Fruit fly (Drosophila melanogaster) whole organism, embryonic: ENCODE results near the gene CG31650.

Experiments
- ATbp ChIP-seq: fragments of 200-800 bp; sonication (Bioruptor generic); optimal IDR thresholded peaks from 2 replicates; lab custom pipeline; 2017; ENCODE audit warnings: missing biosample characterization, mild to moderate bottlenecking, missing genetic modification characterization, missing genetic modification reagents
- Blimp-1 ChIP-seq: fragments of 200-800 bp; sonication (Bioruptor generic); optimal IDR thresholded peaks from 3 replicates; lab custom pipeline; 2018; ENCODE audit warnings: missing biosample characterization, missing genetic modification characterization, mild to moderate bottlenecking, moderate library complexity, missing genetic modification reagents
- CG10147 ChIP-seq: fragments of 200-800 bp; sonication (Bioruptor generic); optimal IDR thresholded peaks from 2 replicates; lab custom pipeline; 2019; ENCODE audit warnings: missing biosample characterization, mild to moderate bottlenecking, missing genetic modification characterization, moderate library complexity
- CG10462 ChIP-seq: fragments of 200-800 bp; sonication (Bioruptor generic); optimal IDR thresholded peaks from 2 replicates; lab custom pipeline; 2016; ENCODE audit warnings: missing biosample characterization, missing genetic modification characterization
- CG1233 ChIP-seq: fragments of 200-800 bp; sonication (Bioruptor generic); optimal IDR thresholded peaks from 4 replicates; lab custom pipeline; 2018; ENCODE audit warnings: missing biosample characterization, mild to moderate bottlenecking, missing genetic modification characterization
- CG14965 ChIP-seq: fragments of 200-800 bp; sonication (Bioruptor generic); optimal IDR thresholded peaks from 2 replicates; lab custom pipeline; 2016; ENCODE audit warnings: missing biosample characterization, missing genetic modification characterization, borderline replicate concordance
- CG15514 ChIP-seq: fragments of 200-800 bp; sonication (Bioruptor generic); optimal IDR thresholded peaks from 3 replicates; lab custom pipeline; 2017; ENCODE audit warnings: missing biosample characterization, missing genetic modification characterization, mild to moderate bottlenecking, moderate library complexity, missing genetic modification reagents
- CG15696 ChIP-seq: fragments of 200-800 bp; sonication (Bioruptor generic); optimal IDR thresholded peaks from 2 replicates; lab custom pipeline; 2019; ENCODE audit warnings: missing biosample characterization, mild to moderate bottlenecking, missing genetic modification characterization, moderate library complexity
- CG1647 ChIP-seq: fragments of 200-800 bp; sonication (Bioruptor generic); optimal IDR thresholded peaks from 3 replicates; lab custom pipeline; 2016; ENCODE audit warnings: missing biosample characterization, missing genetic modification characterization
- CG16863 ChIP-seq: fragments of 200-800 bp; sonication (Bioruptor generic); optimal IDR thresholded peaks from 3 replicates; lab custom pipeline; 2016; ENCODE audit warnings: missing biosample characterization, missing genetic modification characterization
- CG17361 ChIP-seq: fragments of 200-800 bp; sonication (Bioruptor generic); IDR thresholded peaks from 3 replicates; pipeline ENCODE4 v1.3.6; 2022; ENCODE audit warnings: missing biosample characterization, missing genetic modification characterization
- CG17829 ChIP-seq: fragments of 200-800 bp; optimal IDR thresholded peaks from 2 replicates; lab custom pipeline; 2019; ENCODE audit warnings: missing biosample characterization, mild to moderate bottlenecking, missing genetic modification characterization, moderate library complexity
- CG1832 ChIP-seq: fragments of 200-800 bp; sonication (Bioruptor generic); optimal IDR thresholded peaks from 2 replicates; lab custom pipeline; 2017; ENCODE audit warnings: missing biosample characterization, mild to moderate bottlenecking, missing genetic modification characterization, inconsistent platforms
- CG18599 ChIP-seq: fragments of 200-800 bp; sonication (Bioruptor generic); optimal IDR thresholded peaks from 3 replicates; lab custom pipeline; 2017; ENCODE audit warnings: missing biosample characterization, missing genetic modification characterization, mild to moderate bottlenecking, moderate library complexity, missing genetic modification reagents
- CG30431 ChIP-seq: fragments of 200-800 bp; sonication (Bioruptor generic); optimal IDR thresholded peaks from 2 replicates; lab custom pipeline; 2017; ENCODE audit warnings: missing biosample characterization, missing genetic modification characterization
- CG3838 ChIP-seq: fragments of 200-800 bp; sonication (Bioruptor generic); optimal IDR thresholded peaks from 3 replicates; lab custom pipeline; 2016; ENCODE audit warnings: missing biosample characterization, missing genetic modification characterization
- CG4360 ChIP-seq: fragments of 200-800 bp; sonication (Bioruptor generic); IDR thresholded peaks from 2 replicates; pipeline ENCODE4 v1.3.6; 2022; ENCODE audit warnings: missing biosample characterization, missing genetic modification characterization
- CG4854 ChIP-seq: fragments of 200-800 bp; sonication (Bioruptor generic); optimal IDR thresholded peaks from 2 replicates; lab custom pipeline; 2016; ENCODE audit warnings: missing biosample characterization, missing genetic modification characterization, inconsistent platforms
- CG5180 ChIP-seq: fragments of 200-800 bp; sonication (Bioruptor generic); optimal IDR thresholded peaks from 3 replicates; lab custom pipeline; 2017; ENCODE audit warnings: missing biosample characterization, missing genetic modification characterization, mild to moderate bottlenecking, moderate library complexity, missing genetic modification reagents
- CG8089 ChIP-seq: fragments of 200-800 bp; sonication (Bioruptor generic); optimal IDR thresholded peaks from 3 replicates; lab custom pipeline; 2016; ENCODE audit warnings: missing biosample characterization, missing genetic modification characterization
- CG9437 ChIP-seq: fragments of 200-800 bp; sonication (Bioruptor generic); optimal IDR thresholded peaks from 2 replicates; lab custom pipeline; 2018; ENCODE audit warnings: missing biosample characterization, mild to moderate bottlenecking, missing genetic modification characterization
- Chrac-16 ChIP-seq: fragments of 200-800 bp; sonication (Bioruptor generic); optimal IDR thresholded peaks from 3 replicates; lab custom pipeline; 2016; ENCODE audit warnings: missing biosample characterization, missing genetic modification characterization
- Elba2 ChIP-seq: fragments of 200-800 bp; sonication (Bioruptor generic); optimal IDR thresholded peaks from 3 replicates; lab custom pipeline; 2016; ENCODE audit warnings: missing biosample characterization, missing genetic modification characterization
- Ets97D ChIP-seq: fragments of 200-800 bp; sonication (Bioruptor generic); optimal IDR thresholded peaks from 3 replicates; lab custom pipeline; 2016; ENCODE audit warnings: missing biosample characterization, missing genetic modification characterization
- Hey ChIP-seq: fragments of 200-800 bp; sonication (Bioruptor generic); optimal IDR thresholded peaks from 3 replicates; lab custom pipeline; 2018; ENCODE audit warnings: missing biosample characterization, mild to moderate bottlenecking, missing genetic modification characterization
- NK7.1 ChIP-seq: fragments of 200-800 bp; sonication (Bioruptor generic); optimal IDR thresholded peaks from 3 replicates; lab custom pipeline; 2016; ENCODE audit warnings: missing biosample characterization, missing genetic modification characterization
- Oaz ChIP-seq: fragments of 200-800 bp; sonication (Bioruptor generic); IDR thresholded peaks from 2 replicates; pipeline ENCODE4 v1.3.6; 2022; ENCODE audit warnings: missing biosample characterization, missing genetic modification characterization
- Ptx1 ChIP-seq: fragments of 200-800 bp; sonication (Bioruptor generic); IDR thresholded peaks from 2 replicates; pipeline ENCODE4 v1.3.6; 2022; ENCODE audit warnings: missing biosample characterization, missing genetic modification characterization
- Rx ChIP-seq: fragments of 200-800 bp; sonication (Bioruptor generic); IDR thresholded peaks from 2 replicates; pipeline ENCODE4 v1.3.6; 2022; ENCODE audit warnings: missing biosample characterization, missing genetic modification characterization
- Ssrp ChIP-seq: fragments of 200-800 bp; sonication (Bioruptor generic); optimal IDR thresholded peaks from 2 replicates; lab custom pipeline; 2018; ENCODE audit warnings: missing biosample characterization, mild to moderate bottlenecking, missing genetic modification characterization, moderate library complexity
- ash1 ChIP-seq: fragments of 200-800 bp; sonication (Bioruptor generic); optimal IDR thresholded peaks from 2 replicates; lab custom pipeline; 2018; ENCODE audit warnings: missing biosample characterization, mild to moderate bottlenecking, missing genetic modification characterization
- bab2 ChIP-seq: fragments of 200-800 bp; sonication (Bioruptor generic); optimal IDR thresholded peaks from 2 replicates; lab custom pipeline; 2016; ENCODE audit warnings: missing biosample characterization, missing genetic modification characterization
- chm ChIP-seq: fragments of 200-800 bp; sonication (Bioruptor generic); IDR thresholded peaks from 2 replicates; pipeline ENCODE4 v1.3.6; 2022; ENCODE audit warnings: missing biosample characterization, missing genetic modification characterization
- corto ChIP-seq: fragments of 200-800 bp; sonication (Bioruptor generic); optimal IDR thresholded peaks from 2 replicates; lab custom pipeline; 2016; ENCODE audit warnings: missing biosample characterization, mild to moderate bottlenecking, missing genetic modification characterization, moderate library complexity
- disco-r ChIP-seq: fragments of 200-800 bp; sonication (Bioruptor generic); optimal IDR thresholded peaks from 2 replicates; lab custom pipeline; 2016; ENCODE audit warnings: missing biosample characterization, missing genetic modification characterization
- esg ChIP-seq: fragments of 200-800 bp; sonication (Bioruptor generic); conservative IDR thresholded peaks from 2 replicates; pipeline ENCODE4 v1.3.6; 2022; ENCODE audit warnings: missing biosample characterization, missing genetic modification characterization
- gce ChIP-seq: fragments of 200-800 bp; sonication (Bioruptor generic); IDR thresholded peaks from 3 replicates; pipeline ENCODE4 v1.3.6; 2022; ENCODE audit warnings: missing biosample characterization, missing genetic modification characterization
- klu ChIP-seq: fragments of 200-800 bp; sonication (Bioruptor generic); IDR thresholded peaks from 2 replicates; pipeline ENCODE4 v1.3.6; 2022; ENCODE audit warnings: missing biosample characterization, missing genetic modification characterization
- luna ChIP-seq: fragments of 200-800 bp; sonication (Bioruptor generic); optimal IDR thresholded peaks from 2 replicates; lab custom pipeline; 2016; ENCODE audit warnings: missing biosample characterization, missing genetic modification characterization
- mirr ChIP-seq: fragments of 200-800 bp; sonication (Bioruptor generic); optimal IDR thresholded peaks from 3 replicates; lab custom pipeline; 2018; ENCODE audit warnings: missing biosample characterization, mild to moderate bottlenecking, missing genetic modification characterization
- oc ChIP-seq: fragments of 200-800 bp; sonication (Bioruptor generic); optimal IDR thresholded peaks from 2 replicates; lab custom pipeline; 2018; ENCODE audit warnings: missing biosample characterization, mild to moderate bottlenecking, missing genetic modification characterization, moderate library complexity
- onecut ChIP-seq: fragments of 200-800 bp; sonication (Bioruptor generic); IDR thresholded peaks from 2 replicates; pipeline ENCODE4 v1.3.6; 2022; ENCODE audit warnings: missing biosample characterization, missing genetic modification characterization
- otp ChIP-seq: fragments of 200-800 bp; sonication (Bioruptor generic); IDR thresholded peaks from 3 replicates; pipeline ENCODE4, ENCODE4 v1.3.6; 2022; ENCODE audit warnings: missing biosample characterization, missing genetic modification characterization
- sc ChIP-seq, 3 experiments: fragments of >200 bp in 2 of 3; fragments of 200-800 bp in 1 of 3; sonication (Bioruptor generic) in 1 of 3; optimal IDR thresholded peaks; 2 replicates in 2 of 3; 3 replicates in 1 of 3; lab custom pipeline; 2017; ENCODE audit warnings: mild to moderate bottlenecking in 1 of 3, missing biosample characterization in 1 of 3, missing genetic modification characterization in 1 of 3, missing genetic modification reagents in 1 of 3
- sd ChIP-seq: fragments of 200-800 bp; sonication (Bioruptor generic); optimal IDR thresholded peaks from 3 replicates; lab custom pipeline; 2018; ENCODE audit warnings: missing biosample characterization, mild to moderate bottlenecking, missing genetic modification characterization, moderate library complexity
- slp2 ChIP-seq: fragments of 200-800 bp; sonication (Bioruptor generic); optimal IDR thresholded peaks from 2 replicates; lab custom pipeline; 2016; ENCODE audit warnings: missing biosample characterization, missing genetic modification characterization
- sna ChIP-seq: fragments of 200-800 bp; sonication (Bioruptor generic); IDR thresholded peaks from 2 replicates; pipeline ENCODE4 v1.3.6; 2022; ENCODE audit warnings: missing biosample characterization, missing genetic modification characterization; ENCODE audit not compliant: partially characterized antibody
- wdn ChIP-seq: fragments of 200-800 bp; sonication (Bioruptor generic); IDR thresholded peaks from 2 replicates; pipeline ENCODE4 v1.3.6; 2022; ENCODE audit warnings: missing biosample characterization, missing genetic modification characterization
- z ChIP-seq: fragments of 200-800 bp; sonication (Bioruptor generic); IDR thresholded peaks from 3 replicates; pipeline ENCODE4 v1.3.6; 2022; ENCODE audit warnings: missing biosample characterization, missing genetic modification characterization

Gene CG31650

DNA sequence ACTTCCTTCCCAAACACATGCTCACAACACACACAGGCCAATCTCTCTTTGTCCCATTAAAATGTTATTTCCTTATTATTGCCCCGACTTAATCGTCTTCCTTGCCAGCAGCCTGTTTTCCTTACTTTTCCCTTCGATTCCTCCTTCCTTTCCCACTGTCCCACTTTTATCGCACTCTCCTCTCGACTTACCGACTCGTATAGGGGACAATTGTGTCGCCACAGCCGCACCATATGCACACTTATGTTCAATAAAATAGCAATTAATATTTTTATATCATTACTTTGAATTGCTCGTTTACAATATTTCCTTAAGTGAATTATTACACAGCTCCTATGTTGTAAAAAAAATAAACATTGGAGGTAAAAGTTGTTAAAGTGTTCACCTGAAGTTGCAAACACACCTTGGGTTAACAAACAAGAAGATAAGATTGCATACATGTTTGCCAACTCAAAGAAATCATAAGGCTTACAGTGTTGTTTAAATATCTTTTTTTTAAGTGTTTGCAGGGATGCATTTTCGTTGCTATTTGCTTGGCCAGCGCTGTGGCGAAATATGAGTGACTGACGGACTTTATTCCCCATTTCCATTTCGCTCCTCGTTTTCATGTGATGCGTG is 42.5 kb upstream of the CG31650 start (continued):
- peak; percentile 61 for TF ChIP-seq onecut
- TF ChIP-seq CG16863 (GFP tag; lab: Kevin White, UChicago), result peak; percentile 49
- peak; percentile 86 for TF ChIP-seq ATbp
- TF ChIP-seq CG15696 (tag; lab: Kevin White, UChicago), result peak; percentile 72
- no peak for TF ChIP-seq CG1832
- TF ChIP-seq gce (GFP tag; lab: Robert Waterston, UW), result peak; percentile 54; the same call in 1 of the 3 replicates
- TF ChIP-seq sc (optimal IDR thresholded peaks at IDR 0.05; lab: Kevin White, UChicago), result no peak
- peak; percentile 60 for TF ChIP-seq sc (GFP tag; optimal IDR thresholded peaks at IDR 0.05; lab: Kevin White, UChicago)
- TF ChIP-seq NK7.1 (GFP tag; lab: Kevin White, UChicago), result peak; percentile 16
- TF ChIP-seq oc (tag; lab: Kevin White, UChicago), result peak; percentile 50
- TF ChIP-seq Blimp-1 (GFP tag; lab: Kevin White, UChicago), result peak; percentile 75
- TF ChIP-seq Ssrp (tag; lab: Kevin White, UChicago), result peak; percentile 73
- peak; percentile 27 for TF ChIP-seq sd (tag; lab: Kevin White, UChicago)
- peak; percentile 38 for TF ChIP-seq Ets97D
- TF ChIP-seq CG17829 (tag; lab: Kevin White, UChicago), result peak; percentile 78
- TF ChIP-seq CG4854 (GFP tag; lab: Kevin White, UChicago), result peak; percentile 68
- no peak for TF ChIP-seq klu (GFP tag; lab: Robert Waterston, UW)
- peak; percentile 76 for TF ChIP-seq CG5180
- no peak for TF ChIP-seq chm (GFP tag; lab: Robert Waterston, UW)
- TF ChIP-seq CG1233 (GFP tag; lab: Kevin White, UChicago), result peak; percentile 78
- peak; percentile 48 for TF ChIP-seq mirr (GFP tag; lab: Kevin White, UChicago)
- TF ChIP-seq bab2, result peak; percentile 71
- peak; percentile 54 for TF ChIP-seq corto (GFP tag; lab: Kevin White, UChicago)
- peak; percentile 62 for TF ChIP-seq Rx
- peak; percentile 76 for TF ChIP-seq CG9437 (GFP tag; lab: Kevin White, UChicago)
- peak; percentile 60 for TF ChIP-seq CG30431 (GFP tag; lab: Kevin White, UChicago)
- peak; percentile 23 for TF ChIP-seq disco-r (GFP tag; lab: Kevin White, UChicago)
- TF ChIP-seq ash1 (GFP tag; lab: Kevin White, UChicago), result no peak
- peak; percentile 41 for TF ChIP-seq CG10462 (GFP tag; lab: Kevin White, UChicago)
- TF ChIP-seq CG1647 (GFP tag; lab: Kevin White, UChicago), result peak; percentile 82
- no peak for TF ChIP-seq Elba2
- TF ChIP-seq Chrac-16 (GFP tag; lab: Kevin White, UChicago), result peak; percentile 42
- peak; percentile 89 for TF ChIP-seq CG18599 (GFP tag; lab: Kevin White, UChicago)
- TF ChIP-seq CG3838 (GFP tag; lab: Kevin White, UChicago), result peak; percentile 47
- no peak for TF ChIP-seq luna (GFP tag; lab: Kevin White, UChicago)
- no peak for TF ChIP-seq Oaz (GFP tag; lab: Robert Waterston, UW)
- peak; percentile 89 for TF ChIP-seq CG17361 (GFP tag; lab: Robert Waterston, UW)
- TF ChIP-seq Hey (tag; lab: Kevin White, UChicago), result no peak
- TF ChIP-seq otp (GFP tag; lab: Robert Waterston, UW), result peak; percentile 70; the same call in 1 of the 3 replicates
- peak; percentile 58 for TF ChIP-seq CG8089 (GFP tag; lab: Kevin White, UChicago)
- peak; percentile 53; the same call in 1 of the 2 replicates for TF ChIP-seq esg
- TF ChIP-seq CG10147 (GFP tag; lab: Kevin White, UChicago), result peak; percentile 77
- no peak for TF ChIP-seq sna (GFP tag; lab: Robert Waterston, UW)
- no peak for TF ChIP-seq slp2 (GFP tag; lab: Kevin White, UChicago)
- no peak for TF ChIP-seq wdn (GFP tag; lab: Robert Waterston, UW)
- peak; percentile 63 for TF ChIP-seq CG15514 (GFP tag; lab: Kevin White, UChicago)
- TF ChIP-seq z (GFP tag; lab: Robert Waterston, UW), result peak; percentile 30; the same call in 1 of the 3 replicates
- peak; percentile 72 for TF ChIP-seq Ptx1 (GFP tag; lab: Robert Waterston, UW)
- TF ChIP-seq CG14965 (GFP tag; lab: Kevin White, UChicago), result peak; percentile 14
- TF ChIP-seq CG4360 (GFP tag; lab: Robert Waterston, UW), result 0 out of 2 replicates have a peak, but pooled peaks have one; percentile 19
